Fruit fly (Drosophila melanogaster): ENCODE results near the gene msd5.

Gene msd5

dm6 chr3L:1300076-1300635 is 32.8 kb downstream of the msd5 start (continued):
- TF ChIP-seq Chrac-16 (GFP tag; optimal IDR thresholded peaks at IDR 0.05) (peak; percentile 68), CG7372 (GFP tag; IDR thresholded peaks at IDR 0.05) (peak; percentile 33; the same call in 1 of the 2 replicates), danr (GFP tag; IDR thresholded peaks at IDR 0.05) (peak; percentile 65), stwl (tag; optimal IDR thresholded peaks at IDR 0.05) (peak; percentile 7), mld (GFP tag; IDR thresholded peaks at IDR 0.05; ENCODE audit: partially characterized antibody) (no peak), bbx (GFP tag; IDR thresholded peaks at IDR 0.05; ENCODE audit: partially characterized antibody) (no peak), H15 (GFP tag; IDR thresholded peaks at IDR 0.05) (peak; percentile 67; the same call in 2 of the 3 replicates), CG10654 (GFP tag; optimal IDR thresholded peaks at IDR 0.05) (peak; percentile 72), pho (GFP tag; optimal IDR thresholded peaks at IDR 0.05) (peak; percentile 7), ham (GFP tag; IDR thresholded peaks at IDR 0.05) (no peak), CG9797 (GFP tag; optimal IDR thresholded peaks at IDR 0.05) (no peak), HHEX (GFP tag; optimal IDR thresholded peaks at IDR 0.05) (peak; percentile 73), CG10462 (GFP tag; optimal IDR thresholded peaks at IDR 0.05) (peak; percentile 57), CG34224 (GFP tag; IDR thresholded peaks at IDR 0.05; ENCODE audit: partially characterized antibody) (no peak), Gug (GFP tag; IDR thresholded peaks at IDR 0.05) (peak; percentile 51), ERR (GFP tag; optimal IDR thresholded peaks at IDR 0.05) (no peak), z (GFP tag; IDR thresholded peaks at IDR 0.05) (no peak), kay (GFP tag; optimal IDR thresholded peaks at IDR 0.05) (peak; percentile 22), CG12236 (GFP tag; optimal IDR thresholded peaks at IDR 0.05) (peak; percentile 4), CG17612 (GFP tag; IDR thresholded peaks at IDR 0.05) (no peak; the same call in 1 of the 2 replicates), slp2 (GFP tag; optimal IDR thresholded peaks at IDR 0.05) (peak; percentile 22), Hmx (GFP tag; optimal IDR thresholded peaks at IDR 0.05) (no peak), CG5180 (GFP tag; optimal IDR thresholded peaks at IDR 0.05) (no peak), corto (GFP tag; optimal IDR thresholded peaks at IDR 0.05) (no peak), CG30020 (tag; optimal IDR thresholded peaks at IDR 0.05) (peak; percentile 41), ind (GFP tag; optimal IDR thresholded peaks at IDR 0.05) (peak; percentile 66), Awh (GFP tag; IDR thresholded peaks at IDR 0.05) (peak; percentile 51; the same call in 1 of the 2 replicates), pnt (GFP tag; optimal IDR thresholded peaks at IDR 0.05) (peak; percentile 2), ap (GFP tag; IDR thresholded peaks at IDR 0.05) (peak; percentile 45), CG6654 (GFP tag; optimal IDR thresholded peaks at IDR 0.05) (peak; percentile 46), CG7786 (GFP tag; optimal IDR thresholded peaks at IDR 0.05) (peak; percentile 19), Usf (GFP tag; optimal IDR thresholded peaks at IDR 0.05) (peak; percentile 51), CG9609 (GFP tag; optimal IDR thresholded peaks at IDR 0.05) (peak; percentile 8), Dip3 (GFP tag; optimal IDR thresholded peaks at IDR 0.05) (peak; percentile 43), CG2678 (tag; optimal IDR thresholded peaks at IDR 0.05) (peak; percentile 90), scrt (GFP tag; optimal IDR thresholded peaks at IDR 0.05) (peak; percentile 72), CG8944 (GFP tag; optimal IDR thresholded peaks at IDR 0.05) (peak; percentile 5), Sox100B (GFP tag; optimal IDR thresholded peaks at IDR 0.05) (no peak), slou (GFP tag; optimal IDR thresholded peaks at IDR 0.05) (no peak), Fer1 (GFP tag; optimal IDR thresholded peaks at IDR 0.05) (peak; percentile 83), hkb (optimal IDR thresholded peaks at IDR 0.05) (no peak), hkb (GFP tag; IDR thresholded peaks at IDR 0.05) (peak; percentile 90), twi (tag; optimal IDR thresholded peaks at IDR 0.05) (peak; percentile 96), CG13624 (GFP tag; optimal IDR thresholded peaks at IDR 0.05) (peak; percentile 26), C15 (GFP tag; IDR thresholded peaks at IDR 0.05) (peak; percentile 64; the same call in 1 of the 3 replicates), CG1832 (GFP tag; optimal IDR thresholded peaks at IDR 0.05) (no peak), CG3163 (GFP tag; optimal IDR thresholded peaks at IDR 0.05) (no peak), CoRest (tag; optimal IDR thresholded peaks at IDR 0.05) (peak; percentile 88), CG10321 (GFP tag; IDR thresholded peaks at IDR 0.05) (0 out of 2 replicates have a peak, but pooled peaks have one; percentile 9), Mrtf (GFP tag; IDR thresholded peaks at IDR 0.05) (peak; percentile 70; the same call in 1 of the 3 replicates), gsb (GFP tag; IDR thresholded peaks at IDR 0.05) (no peak)

Measured in whole organism, embryonic.